Fruit fly (Drosophila melanogaster): ENCODE measurements around the gene CG5892.

CG5892 gene

dm6 chr3R:21205680-21206326, 36.6 kb upstream of the CG5892 start:
- TF ChIP-seq Clk (GFP tag; optimal IDR thresholded peaks at IDR 0.05): no peak
- TF ChIP-seq cic (GFP tag; optimal IDR thresholded peaks at IDR 0.05): no peak
- no peak for TF ChIP-seq bab1 (GFP tag; optimal IDR thresholded peaks at IDR 0.05)
- peak; percentile 5 for TF ChIP-seq tj (GFP tag; optimal IDR thresholded peaks at IDR 0.05)
- TF ChIP-seq CG12768 (GFP tag; optimal IDR thresholded peaks at IDR 0.05): peak; percentile 5

- TF ChIP-seq Mnt (GFP tag; optimal IDR thresholded peaks at IDR 0.05) (no peak), CG33017 (tag; optimal IDR thresholded peaks at IDR 0.05) (peak; percentile 51), kay (GFP tag; ENCODE audit: borderline replicate concordance) (no peak), CG7101 (tag; optimal IDR thresholded peaks at IDR 0.05) (peak; percentile 54), CG11617 (GFP tag; optimal IDR thresholded peaks at IDR 0.05) (peak; percentile 39), CG14711 (tag; optimal IDR thresholded peaks at IDR 0.05) (peak; percentile 32), bab1 (GFP tag; optimal IDR thresholded peaks at IDR 0.05) (peak; percentile 1), Hr96 (GFP tag; optimal IDR thresholded peaks at IDR 0.05) (no peak)
Observed at dm6 chr3R:21206327-21206728, 36.1 kb upstream of the CG5892 start.

dm6 chr3R:21206802-21207238, 35.6 kb upstream of the CG5892 start:
- TF ChIP-seq Hr96 (GFP tag; optimal IDR thresholded peaks at IDR 0.05): no peak
- peak; percentile 39 for TF ChIP-seq Crg-1 (GFP tag; optimal IDR thresholded peaks at IDR 0.05)
- TF ChIP-seq pad (GFP tag; optimal IDR thresholded peaks at IDR 0.05): no peak
- no peak for TF ChIP-seq CG14711 (tag; optimal IDR thresholded peaks at IDR 0.05)
- TF ChIP-seq CG7045 (GFP tag; optimal IDR thresholded peaks at IDR 0.05): no peak
- TF ChIP-seq cic (GFP tag; optimal IDR thresholded peaks at IDR 0.05): peak; percentile 99
- peak in 1 of 2 experiments; percentile 88 for TF ChIP-seq cnc (optimal IDR thresholded peaks at IDR 0.05)
- peak; percentile 82 for TF ChIP-seq CG12768 (GFP tag; optimal IDR thresholded peaks at IDR 0.05)
- TF ChIP-seq toe (GFP tag; optimal IDR thresholded peaks at IDR 0.05): no peak
- TF ChIP-seq kay (GFP tag; ENCODE audit: borderline replicate concordance): peak; percentile 90
- peak; percentile 40 for TF ChIP-seq CG33017 (tag; optimal IDR thresholded peaks at IDR 0.05)
- peak; percentile 18 for TF ChIP-seq CG11617 (GFP tag; optimal IDR thresholded peaks at IDR 0.05)
- no peak for TF ChIP-seq CG5204 (GFP tag; optimal IDR thresholded peaks at IDR 0.05)
- TF ChIP-seq bab1 (GFP tag; optimal IDR thresholded peaks at IDR 0.05): no peak
- TF ChIP-seq tj (GFP tag; optimal IDR thresholded peaks at IDR 0.05): no peak
- TF ChIP-seq Mnt (GFP tag; optimal IDR thresholded peaks at IDR 0.05): peak; percentile 68
- TF ChIP-seq CG1620 (GFP tag; optimal IDR thresholded peaks at IDR 0.05): no peak
- peak; percentile 6 for TF ChIP-seq CG7101 (tag; optimal IDR thresholded peaks at IDR 0.05)
- TF ChIP-seq ovo (GFP tag; optimal IDR thresholded peaks at IDR 0.05): peak; percentile 30
- no peak for TF ChIP-seq Clk (GFP tag; optimal IDR thresholded peaks at IDR 0.05)

- TF ChIP-seq pad (GFP tag; optimal IDR thresholded peaks at IDR 0.05) (no peak), CG14711 (tag; optimal IDR thresholded peaks at IDR 0.05) (no peak), CG33017 (tag; optimal IDR thresholded peaks at IDR 0.05) (no peak), CG5204 (GFP tag; optimal IDR thresholded peaks at IDR 0.05) (no peak), Crg-1 (GFP tag; optimal IDR thresholded peaks at IDR 0.05) (no peak), CG1620 (GFP tag; optimal IDR thresholded peaks at IDR 0.05) (no peak), ovo (GFP tag; optimal IDR thresholded peaks at IDR 0.05) (no peak), Mnt (GFP tag; optimal IDR thresholded peaks at IDR 0.05) (no peak), toe (GFP tag; optimal IDR thresholded peaks at IDR 0.05) (no peak), Clk (GFP tag; optimal IDR thresholded peaks at IDR 0.05) (no peak), cnc (optimal IDR thresholded peaks at IDR 0.05) (no peak), kay (GFP tag; ENCODE audit: borderline replicate concordance) (no peak), CG7101 (tag; optimal IDR thresholded peaks at IDR 0.05) (no peak), CG12768 (GFP tag; optimal IDR thresholded peaks at IDR 0.05) (no peak)
Observed at dm6 chr3R:21210081-21210480, 32.3 kb upstream of the CG5892 start.

- TF ChIP-seq Hr96 (GFP tag; optimal IDR thresholded peaks at IDR 0.05) (no peak), ovo (GFP tag; optimal IDR thresholded peaks at IDR 0.05) (peak; percentile 3), pad (GFP tag; optimal IDR thresholded peaks at IDR 0.05) (no peak), CG14711 (tag; optimal IDR thresholded peaks at IDR 0.05) (no peak), Crg-1 (GFP tag; optimal IDR thresholded peaks at IDR 0.05) (no peak), CG7101 (tag; optimal IDR thresholded peaks at IDR 0.05) (no peak), cic (GFP tag; optimal IDR thresholded peaks at IDR 0.05) (no peak), bab1 (GFP tag; optimal IDR thresholded peaks at IDR 0.05) (no peak), CG1620 (GFP tag; optimal IDR thresholded peaks at IDR 0.05) (no peak), tj (GFP tag; optimal IDR thresholded peaks at IDR 0.05) (peak; percentile 63), Mnt (GFP tag; optimal IDR thresholded peaks at IDR 0.05) (peak; percentile 18)
Observed at dm6 chr3R:21214693-21215145, 27.7 kb upstream of the CG5892 start, which contains the start of gene Ddrgk1. Ddrgk1 (plus strand) TSS chr3R:21215079.

- TF ChIP-seq tj (GFP tag; optimal IDR thresholded peaks at IDR 0.05) (no peak), ovo (GFP tag; optimal IDR thresholded peaks at IDR 0.05) (no peak), CG7045 (GFP tag; optimal IDR thresholded peaks at IDR 0.05) (no peak), CG12768 (GFP tag; optimal IDR thresholded peaks at IDR 0.05) (no peak), pad (GFP tag; optimal IDR thresholded peaks at IDR 0.05) (no peak), CG14711 (tag; optimal IDR thresholded peaks at IDR 0.05) (no peak), cnc (optimal IDR thresholded peaks at IDR 0.05) (no peak), Crg-1 (GFP tag; optimal IDR thresholded peaks at IDR 0.05) (no peak), CG33017 (tag; optimal IDR thresholded peaks at IDR 0.05) (no peak), CG11617 (GFP tag; optimal IDR thresholded peaks at IDR 0.05) (no peak), CG1620 (GFP tag; optimal IDR thresholded peaks at IDR 0.05) (no peak)
Observed at dm6 chr3R:21215290-21215689, 27.1 kb upstream of the CG5892 start.
